Worm (Caenorhabditis elegans) whole organism, late embryonic: Measurements from ENCODE around the gene pcp-1.

Source experiments
- K02D7.2 ChIP-seq: sonication (generic microtip); optimal IDR thresholded peaks from 2 replicates; lab custom pipeline; 2017; ENCODE audit warnings: mild to moderate bottlenecking, missing genetic modification characterization, missing compliant biosample characterization
- dve-1 ChIP-seq: sonication (generic microtip); optimal IDR thresholded peaks from 2 replicates; lab custom pipeline; 2017; ENCODE audit warnings: antibody characterized with exemption, mild to moderate bottlenecking, missing genetic modification characterization, missing compliant biosample characterization

DNA sequence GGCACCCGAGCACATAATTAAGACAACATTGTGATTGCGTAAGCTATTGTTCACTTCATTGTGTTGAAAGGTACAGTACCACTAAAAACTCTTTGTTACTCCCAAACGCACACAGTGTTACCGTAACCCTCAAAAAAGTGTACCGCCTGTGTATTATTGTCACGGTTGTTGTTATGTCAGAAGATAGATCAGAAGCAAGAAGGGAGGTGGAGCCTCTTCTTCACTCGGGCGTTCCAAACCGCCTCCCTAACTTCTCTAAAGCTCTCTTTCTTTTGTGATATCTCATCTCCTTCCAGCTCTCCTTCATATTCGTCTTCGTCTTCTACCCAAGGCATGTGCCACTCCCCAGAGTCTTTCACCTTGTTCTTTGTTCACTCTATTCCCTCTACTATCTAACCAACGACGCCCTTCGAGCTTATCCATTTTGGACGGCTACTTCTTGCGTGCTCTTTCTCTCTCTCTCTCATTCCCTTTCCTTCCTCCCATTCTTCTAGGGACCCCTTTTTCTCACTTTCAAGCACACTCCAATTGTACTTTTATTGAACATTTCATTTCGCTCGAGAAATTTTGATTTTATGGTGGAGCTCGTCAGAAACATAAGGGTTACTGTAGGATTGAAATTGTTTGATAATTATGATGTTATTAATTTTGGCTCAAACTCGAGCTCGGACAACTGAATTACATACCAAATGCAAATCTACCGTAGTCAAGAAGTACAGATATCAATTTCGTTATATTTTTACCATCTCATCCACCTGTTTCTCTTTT is 33.0 kb upstream of the pcp-1 start:
- no peak for TF ChIP-seq dve-1 (tag; lab: Kevin White, UChicago)
- TF ChIP-seq K02D7.2: no peak
